Worm (Caenorhabditis elegans) whole organism, L1 larva: Measurements from ENCODE around the gene frpr-15.

ENCODE experiments used
- C04F5.9 ChIP-seq: sonication (generic microtip); optimal IDR thresholded peaks from 2 replicates; lab custom pipeline; 2016; ENCODE audit warnings: missing genetic modification characterization, missing compliant biosample characterization
- C16A3.4 ChIP-seq: fragments of 150-350 bp; optimal IDR thresholded peaks from 2 replicates; lab custom pipeline; 2014; ENCODE audit warnings: missing biosample characterization, missing genetic modification characterization
- C34B4.2 ChIP-seq: sonication (generic microtip); optimal IDR thresholded peaks from 2 replicates; lab custom pipeline; 2017; ENCODE audit warnings: mild to moderate bottlenecking, missing genetic modification characterization, missing compliant biosample characterization
- Y116A8C.19 ChIP-seq: sonication (generic microtip); optimal IDR thresholded peaks from 2 replicates; lab custom pipeline; 2016; ENCODE audit warnings: missing compliant biosample characterization, missing genetic modification characterization, borderline replicate concordance
- ama-1 ChIP-seq: fragments of 150-350 bp; optimal IDR thresholded peaks from 2 replicates; lab custom pipeline; 2014
- blmp-1 ChIP-seq: fragments of 150-350 bp; optimal IDR thresholded peaks from 2 replicates; lab custom pipeline; 2014; ENCODE audit warnings: missing biosample characterization, missing genetic modification characterization
- ceh-63 ChIP-seq: fragments of 200-800 bp; sonication (Bioruptor generic); optimal IDR thresholded peaks from 2 replicates; lab custom pipeline; 2018; ENCODE audit warnings: mild to moderate bottlenecking, missing genetic modification characterization, missing compliant biosample characterization
- ceh-8 ChIP-seq: fragments of 200-800 bp; sonication (Bioruptor generic); optimal IDR thresholded peaks from 2 replicates; lab custom pipeline; 2018; ENCODE audit warnings: mild to moderate bottlenecking, missing genetic modification characterization, moderate library complexity, missing compliant biosample characterization
- ceh-82 ChIP-seq, 3 experiments: fragments of 150-350 bp in 1 of 3; sonication (generic microtip) in 2 of 3; optimal IDR thresholded peaks; 2 replicates each; lab custom pipeline; 2014 to 2017; ENCODE audit warnings: missing biosample characterization in 3 of 3, missing genetic modification characterization in 3 of 3
- ceh-88 ChIP-seq: fragments of 200-800 bp; sonication (Bioruptor generic); IDR thresholded peaks from 2 replicates; pipeline ENCODE4 v1.3.6; 2022; ENCODE audit warnings: missing genetic modification characterization, missing compliant biosample characterization
- dsc-1 ChIP-seq: sonication (generic microtip); optimal IDR thresholded peaks from 2 replicates; lab custom pipeline; 2016; ENCODE audit warnings: mild to moderate bottlenecking, missing genetic modification characterization, missing compliant biosample characterization
- efl-1 ChIP-seq, 4 experiments: fragments of 150-350 bp; optimal IDR thresholded peaks in 3 of 4; peaks in 1 of 4; 1 replicate in 1 of 4; 2 replicates in 3 of 4; lab custom pipeline; 2014; ENCODE audit warnings: missing biosample characterization in 2 of 4, missing genetic modification characterization in 2 of 4, missing genetic modification reagents in 2 of 4
- efl-3 ChIP-seq: fragments of 200-800 bp; sonication (Bioruptor generic); optimal IDR thresholded peaks from 2 replicates; lab custom pipeline; 2018; ENCODE audit warnings: mild to moderate bottlenecking, missing genetic modification characterization, missing compliant biosample characterization
- egl-13 ChIP-seq: sonication (generic microtip); optimal IDR thresholded peaks from 2 replicates; lab custom pipeline; 2016; ENCODE audit warnings: missing genotype, missing genetic modification reagents, missing genetic modification characterization, missing compliant biosample characterization
- elt-2 ChIP-seq: sonication (generic microtip); optimal IDR thresholded peaks from 2 replicates; lab custom pipeline; 2016; ENCODE audit warnings: missing genetic modification characterization, mild to moderate bottlenecking, inconsistent platforms, missing compliant biosample characterization, missing genetic modification reagents
- elt-3 ChIP-seq, 6 experiments: fragments of 150-350 bp in 1 of 6; sonication (generic microtip); optimal IDR thresholded peaks; 2 replicates each; lab custom pipeline; 2017 to 2018; ENCODE audit warnings: missing biosample characterization in 6 of 6, missing genetic modification characterization in 6 of 6, inconsistent platforms in 1 of 6
- ets-5 ChIP-seq: fragments of 200-800 bp; sonication (Bioruptor generic); IDR thresholded peaks from 2 replicates; pipeline ENCODE4 v1.3.6; 2022; ENCODE audit warnings: missing genetic modification characterization, missing compliant biosample characterization
- fkh-4 ChIP-seq: sonication (generic microtip); optimal IDR thresholded peaks from 2 replicates; lab custom pipeline; 2016; ENCODE audit warnings: missing compliant biosample characterization, missing genetic modification characterization, borderline replicate concordance
- grh-1 ChIP-seq: fragments of 200-800 bp; sonication (Bioruptor generic); IDR thresholded peaks from 2 replicates; pipeline ENCODE4 v1.3.6; 2022; ENCODE audit warnings: missing genetic modification reagents, missing genetic modification characterization, missing compliant biosample characterization
- jun-1 ChIP-seq: fragments of 150-350 bp; optimal IDR thresholded peaks from 2 replicates; lab custom pipeline; 2014; ENCODE audit warnings: missing biosample characterization, missing genetic modification reagents, missing genetic modification characterization
- lin-13 ChIP-seq: fragments of 150-350 bp; optimal IDR thresholded peaks from 2 replicates; lab custom pipeline; 2014; ENCODE audit warnings: missing biosample characterization, missing genetic modification reagents, missing genetic modification characterization
- lin-14 ChIP-seq: fragments of 200-800 bp; sonication (Bioruptor generic); optimal IDR thresholded peaks from 2 replicates; lab custom pipeline; 2018; ENCODE audit warnings: mild to moderate bottlenecking, missing genetic modification characterization, moderate library complexity, missing compliant biosample characterization
- lin-35 ChIP-seq, 2 experiments: fragments of 150-350 bp; optimal IDR thresholded peaks; 2 replicates each; lab custom pipeline; 2014; ENCODE audit warnings: missing biosample characterization in 2 of 2, missing genetic modification characterization in 2 of 2, missing genetic modification reagents in 2 of 2
- lin-39 ChIP-seq: fragments of 150-350 bp; optimal IDR thresholded peaks from 2 replicates; lab custom pipeline; 2014; ENCODE audit warnings: missing biosample characterization, missing genetic modification reagents, missing genetic modification characterization
- lir-3 ChIP-seq: sonication (generic microtip); optimal IDR thresholded peaks from 2 replicates; lab custom pipeline; 2016; ENCODE audit warnings: mild to moderate bottlenecking, missing genetic modification characterization, moderate library complexity, missing compliant biosample characterization; ENCODE audit not compliant: poor library complexity
- lsy-2 ChIP-seq, 2 experiments: fragments of 150-350 bp; optimal IDR thresholded peaks; 2 replicates each; lab custom pipeline; 2014; ENCODE audit warnings: missing biosample characterization in 2 of 2, missing genetic modification characterization in 2 of 2
- mab-9 ChIP-seq: fragments of 200-800 bp; sonication (Bioruptor generic); IDR thresholded peaks from 2 replicates; pipeline ENCODE4 v1.3.6; 2022; ENCODE audit warnings: missing genetic modification reagents, missing genetic modification characterization, missing compliant biosample characterization
- mdl-1 ChIP-seq, 2 experiments: fragments of 150-350 bp; optimal IDR thresholded peaks; 2 replicates each; lab custom pipeline; 2014 to 2017; ENCODE audit warnings: missing biosample characterization in 2 of 2, missing genetic modification characterization in 2 of 2, inconsistent platforms in 1 of 2
- mef-2 ChIP-seq: fragments of 150-350 bp; optimal IDR thresholded peaks from 2 replicates; lab custom pipeline; 2014; ENCODE audit warnings: missing biosample characterization, missing genetic modification characterization
- mep-1 ChIP-seq: fragments of 150-350 bp; optimal IDR thresholded peaks from 2 replicates; lab custom pipeline; 2014; ENCODE audit warnings: missing biosample characterization, missing genetic modification characterization
- nhr-11 ChIP-seq: fragments of 150-350 bp; optimal IDR thresholded peaks from 2 replicates; lab custom pipeline; 2014; ENCODE audit warnings: missing biosample characterization, missing genetic modification characterization
- nhr-12 ChIP-seq: sonication (generic microtip); optimal IDR thresholded peaks from 2 replicates; lab custom pipeline; 2017; ENCODE audit warnings: missing biosample characterization, missing genetic modification characterization
- nhr-19 ChIP-seq: fragments of 200-800 bp; sonication (Bioruptor generic); conservative IDR thresholded peaks from 2 replicates; pipeline ENCODE4 v1.3.6; 2022; ENCODE audit warnings: missing genetic modification characterization, missing compliant biosample characterization
- nhr-20 ChIP-seq: sonication (generic microtip); optimal IDR thresholded peaks from 2 replicates; lab custom pipeline; 2016; ENCODE audit warnings: mild to moderate bottlenecking, missing genetic modification characterization, missing compliant biosample characterization
- nhr-237 ChIP-seq: fragments of 150-350 bp; optimal IDR thresholded peaks from 2 replicates; lab custom pipeline; 2014; ENCODE audit warnings: missing biosample characterization, missing genetic modification characterization
- nhr-71 ChIP-seq: sonication (generic microtip); optimal IDR thresholded peaks from 2 replicates; lab custom pipeline; 2016; ENCODE audit warnings: mild to moderate bottlenecking, missing genetic modification characterization, moderate library complexity, missing compliant biosample characterization
- nhr-77 ChIP-seq: fragments of 150-350 bp; optimal IDR thresholded peaks from 2 replicates; lab custom pipeline; 2014; ENCODE audit warnings: missing biosample characterization, missing genetic modification characterization
- nhr-84 ChIP-seq: sonication (generic microtip); optimal IDR thresholded peaks from 2 replicates; lab custom pipeline; 2017; ENCODE audit warnings: missing biosample characterization, missing genetic modification characterization
- nhr-90 ChIP-seq: sonication (generic microtip); optimal IDR thresholded peaks from 2 replicates; lab custom pipeline; 2016; ENCODE audit warnings: mild to moderate bottlenecking, missing genetic modification characterization, missing compliant biosample characterization; ENCODE audit not compliant: poor library complexity
- pqm-1 ChIP-seq: sonication (generic microtip); optimal IDR thresholded peaks from 3 replicates; lab custom pipeline; 2017; ENCODE audit warnings: missing biosample characterization, missing genetic modification characterization
- rnt-1 ChIP-seq: sonication (generic microtip); optimal IDR thresholded peaks from 2 replicates; lab custom pipeline; 2016; ENCODE audit warnings: mild to moderate bottlenecking, missing genetic modification characterization, moderate library complexity, missing compliant biosample characterization
- skn-1 ChIP-seq: fragments of 150-350 bp; optimal IDR thresholded peaks from 2 replicates; lab custom pipeline; 2014; ENCODE audit warnings: missing biosample characterization, missing genetic modification characterization
- snpc-4 ChIP-seq: fragments of 150-350 bp; optimal IDR thresholded peaks from 2 replicates; lab custom pipeline; 2014; ENCODE audit warnings: missing biosample characterization, missing genetic modification characterization
- sox-4 ChIP-seq: sonication (generic microtip); optimal IDR thresholded peaks from 2 replicates; lab custom pipeline; 2016; ENCODE audit warnings: missing genetic modification characterization, missing compliant biosample characterization
- sup-37 ChIP-seq: fragments of 200-800 bp; sonication (Bioruptor generic); optimal IDR thresholded peaks from 2 replicates; lab custom pipeline; 2018; ENCODE audit warnings: mild to moderate bottlenecking, missing genetic modification characterization, missing compliant biosample characterization
- swsn-7 ChIP-seq: sonication (generic microtip); optimal IDR thresholded peaks from 2 replicates; lab custom pipeline; 2016; ENCODE audit warnings: missing genetic modification characterization, missing compliant biosample characterization
- unc-130 ChIP-seq: fragments of 150-350 bp; optimal IDR thresholded peaks from 2 replicates; lab custom pipeline; 2017; ENCODE audit warnings: missing biosample characterization, missing genetic modification characterization, inconsistent platforms
- unc-62 ChIP-seq: fragments of 150-350 bp; optimal IDR thresholded peaks from 2 replicates; lab custom pipeline; 2014; ENCODE audit warnings: missing biosample characterization, missing genetic modification reagents, missing genetic modification characterization
- unc-98 ChIP-seq: fragments of 200-800 bp; sonication (Bioruptor generic); IDR thresholded peaks from 2 replicates; pipeline ENCODE4 v1.3.6; 2022; ENCODE audit warnings: missing genetic modification characterization, missing compliant biosample characterization
- vab-15 ChIP-seq: sonication (generic microtip); optimal IDR thresholded peaks from 2 replicates; lab custom pipeline; 2017; ENCODE audit warnings: missing genotype, mild to moderate bottlenecking, missing genetic modification characterization, missing compliant biosample characterization
- xbp-1 ChIP-seq: sonication (generic microtip); optimal IDR thresholded peaks from 2 replicates; lab custom pipeline; 2016; ENCODE audit warnings: missing genetic modification characterization, missing compliant biosample characterization
- ztf-11 ChIP-seq, 2 experiments: sonication (generic microtip); optimal IDR thresholded peaks; 2 replicates each; lab custom pipeline; 2016 to 2017; ENCODE audit warnings: missing genetic modification characterization in 2 of 2, missing biosample characterization in 1 of 2, missing compliant biosample characterization in 1 of 2

Gene frpr-15

DNA sequence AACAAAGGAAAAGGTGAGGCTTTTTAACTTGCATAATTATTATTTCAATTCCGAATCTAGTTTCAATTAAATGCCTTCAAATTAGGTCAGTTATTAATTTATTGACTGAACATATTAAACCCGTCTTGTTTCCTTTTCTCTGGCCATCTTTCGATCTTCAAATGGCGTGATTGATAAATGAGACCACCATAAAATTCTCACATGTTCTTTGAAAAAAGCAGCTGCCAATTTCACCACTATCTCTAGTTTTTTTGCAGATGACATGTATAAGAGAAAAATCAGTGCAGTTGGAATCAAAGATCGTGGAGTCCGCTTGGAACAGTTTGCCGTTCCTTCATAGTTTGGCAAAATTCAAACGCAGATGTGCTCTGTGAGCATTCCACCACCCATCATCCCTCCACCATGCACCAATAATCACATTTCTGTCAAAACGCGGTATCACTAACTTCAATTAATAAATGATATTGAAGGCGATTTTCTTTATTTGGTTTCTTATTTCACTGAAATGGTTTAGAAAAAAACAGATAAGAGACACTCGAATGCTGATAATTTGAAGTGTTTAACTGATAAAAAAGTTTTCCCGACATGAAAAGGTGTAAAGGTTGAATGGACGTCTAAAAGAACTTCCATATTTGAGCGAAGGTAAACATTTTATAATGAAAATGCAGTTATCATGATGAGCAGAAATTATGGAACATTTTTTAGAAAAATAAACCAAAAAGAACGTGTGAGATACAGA is 42.0 kb upstream of the frpr-15 start:
- TF ChIP-seq ztf-11 (tag; optimal IDR thresholded peaks at IDR 0.05; lab: Kevin White, UChicago) (no peak), vab-15 (no peak), lin-39 (tag; lab: Kevin White, UChicago) (no peak), unc-130 (tag; lab: Kevin White, UChicago) (no peak), nhr-11 (tag; lab: Kevin White, UChicago) (no peak), C16A3.4 (tag; lab: Kevin White, UChicago) (no peak), efl-1 (optimal IDR thresholded peaks at IDR 0.05; lab: Kevin White, UChicago) (no peak), efl-1 (GFP tag; optimal IDR thresholded peaks at IDR 0.05 in 1 of 2; lab: Kevin White, UChicago) (peak in 1 of 2 experiments; percentile 31), egl-13 (tag; lab: Kevin White, UChicago) (no peak), swsn-7 (tag; lab: Kevin White, UChicago) (no peak), ceh-63 (GFP tag; lab: Kevin White, UChicago) (no peak), mdl-1 (tag; optimal IDR thresholded peaks at IDR 0.05; lab: Kevin White, UChicago) (no peak), nhr-90 (tag; lab: Kevin White, UChicago) (peak; percentile 30), nhr-71 (tag; lab: Kevin White, UChicago) (no peak), mep-1 (tag; lab: Kevin White, UChicago) (no peak), nhr-77 (tag; lab: Kevin White, UChicago) (no peak), rnt-1 (tag; lab: Kevin White, UChicago) (peak; percentile 19), lir-3 (tag; lab: Kevin White, UChicago) (no peak), efl-3 (GFP tag; lab: Kevin White, UChicago) (no peak), grh-1 (no peak), unc-62 (no peak), skn-1 (tag; lab: Kevin White, UChicago) (no peak), blmp-1 (tag; lab: Kevin White, UChicago) (peak; percentile 14), pqm-1 (tag; lab: Kevin White, UChicago) (peak; percentile 46), nhr-20 (tag; lab: Kevin White, UChicago) (no peak), nhr-84 (tag; lab: Kevin White, UChicago) (no peak), nhr-237 (tag; lab: Kevin White, UChicago) (no peak), C34B4.2 (tag; lab: Kevin White, UChicago) (no peak), sox-4 (tag; lab: Kevin White, UChicago) (no peak), C04F5.9 (no peak), mef-2 (no peak), ama-1 (lab: Kevin White, UChicago) (peak; percentile 12), ceh-8 (GFP tag; lab: Kevin White, UChicago) (no peak), elt-3 (tag; optimal IDR thresholded peaks at IDR 0.05; lab: Kevin White, UChicago) (peak in 1 of 6 experiments; percentile 3), jun-1 (tag; lab: Kevin White, UChicago) (no peak), sup-37 (no peak), lin-35 (GFP tag; optimal IDR thresholded peaks at IDR 0.05; lab: Kevin White, UChicago) (peak in 1 of 2 experiments; percentile 10), dsc-1 (tag; lab: Kevin White, UChicago) (no peak), lin-14 (GFP tag; lab: Kevin White, UChicago) (peak; percentile 3), nhr-12 (no peak), snpc-4 (tag; lab: Kevin White, UChicago) (no peak), lin-13 (GFP tag; lab: Kevin White, UChicago) (peak; percentile 3), Y116A8C.19 (tag; lab: Kevin White, UChicago) (no peak), mab-9 (GFP tag; lab: Robert Waterston, UW) (no peak), elt-2 (tag; lab: Kevin White, UChicago) (peak; percentile 86), unc-98 (GFP tag; lab: Robert Waterston, UW) (no peak), ceh-82 (tag; optimal IDR thresholded peaks at IDR 0.05; lab: Kevin White, UChicago) (no peak), xbp-1 (tag; lab: Kevin White, UChicago) (no peak), ceh-88 (no peak), lsy-2 (tag; optimal IDR thresholded peaks at IDR 0.05; lab: Kevin White, UChicago) (no peak), fkh-4 (tag; lab: Kevin White, UChicago) (no peak), ets-5 (no peak), nhr-19 (GFP tag; lab: Robert Waterston, UW) (no peak)
